Worm (Caenorhabditis elegans) whole organism, young adult: ENCODE measurements around the gene dgk-3.
A peak's percentile ranks its signal among the peaks of the same experiment; 100 is the strongest.

Experiments used
- B0035.1 ChIP-seq: sonication (generic microtip); optimal IDR thresholded peaks from 2 replicates; lab custom pipeline; 2016; ENCODE audit warnings: missing genetic modification characterization, mild to moderate bottlenecking, missing compliant biosample characterization, missing genotype, missing genetic modification reagents
- C17E4.6 ChIP-seq: fragments of 200-800 bp; sonication (Bioruptor generic); IDR thresholded peaks from 2 replicates; pipeline ENCODE4 v1.3.6; 2022; ENCODE audit warnings: missing genetic modification reagents, missing genetic modification characterization, missing compliant biosample characterization
- F10E7.11 ChIP-seq: sonication (generic microtip); optimal IDR thresholded peaks from 2 replicates; lab custom pipeline; 2017; ENCODE audit warnings: mild to moderate bottlenecking, missing genetic modification characterization, moderate library complexity, missing compliant biosample characterization
- F22D6.2 ChIP-seq: sonication (generic microtip); optimal IDR thresholded peaks from 2 replicates; lab custom pipeline; 2016; ENCODE audit warnings: mild to moderate bottlenecking, missing genetic modification characterization, missing compliant biosample characterization
- F23B12.7 ChIP-seq: sonication (generic microtip); optimal IDR thresholded peaks from 2 replicates; lab custom pipeline; 2017; ENCODE audit warnings: missing genetic modification characterization, mild to moderate bottlenecking, missing compliant biosample characterization, antibody characterized with exemption, moderate library complexity; ENCODE audit not compliant: insufficient read depth
- F55B11.4 ChIP-seq: sonication (generic microtip); optimal IDR thresholded peaks from 2 replicates; lab custom pipeline; 2016; ENCODE audit warnings: missing compliant biosample characterization, missing genetic modification characterization, borderline replicate concordance; ENCODE audit not compliant: insufficient read depth
- F57C9.4 ChIP-seq: sonication (generic microtip); optimal IDR thresholded peaks from 2 replicates; lab custom pipeline; 2017; ENCODE audit warnings: mild to moderate bottlenecking, missing genetic modification characterization, missing compliant biosample characterization
- K12H6.12 ChIP-seq: fragments of 200-800 bp; sonication (Bioruptor generic); optimal IDR thresholded peaks from 2 replicates; lab custom pipeline; 2018; ENCODE audit warnings: mild to moderate bottlenecking, missing genetic modification characterization, missing compliant biosample characterization
- T07F8.4 ChIP-seq: sonication (generic microtip); optimal IDR thresholded peaks from 2 replicates; lab custom pipeline; 2016; ENCODE audit warnings: mild to moderate bottlenecking, missing genetic modification characterization, moderate library complexity, missing compliant biosample characterization
- Y67H2A.10 ChIP-seq: fragments of 200-800 bp; sonication (Bioruptor generic); conservative IDR thresholded peaks from 2 replicates; pipeline ENCODE4 v1.3.6; 2022; ENCODE audit warnings: missing genetic modification reagents, missing genetic modification characterization, missing compliant biosample characterization
- Y79H2A.3 ChIP-seq: fragments of 200-800 bp; sonication (Bioruptor generic); conservative IDR thresholded peaks from 2 replicates; pipeline ENCODE4 v1.3.6; 2022; ENCODE audit warnings: missing genetic modification reagents, missing genetic modification characterization, missing compliant biosample characterization
- Y95B8A.8 ChIP-seq: fragments of 200-800 bp; sonication (Bioruptor generic); IDR thresholded peaks from 2 replicates; pipeline ENCODE4 v1.3.6; 2022; ENCODE audit warnings: missing genetic modification reagents, missing genetic modification characterization, missing compliant biosample characterization
- aptf-3 ChIP-seq: fragments of 200-800 bp; sonication (Bioruptor generic); IDR thresholded peaks from 2 replicates; pipeline ENCODE4 v1.3.6; 2022; ENCODE audit warnings: missing genetic modification characterization, missing compliant biosample characterization
- egl-44 ChIP-seq: fragments of 200-800 bp; sonication (Bioruptor generic); IDR thresholded peaks from 2 replicates; pipeline ENCODE4 v1.3.6; 2022; ENCODE audit warnings: missing genetic modification reagents, missing genetic modification characterization, missing compliant biosample characterization
- lag-1 ChIP-seq: fragments of 200-800 bp; sonication (Bioruptor generic); IDR thresholded peaks from 2 replicates; pipeline ENCODE4 v1.3.6; 2022; ENCODE audit warnings: missing genetic modification reagents, missing genetic modification characterization, missing compliant biosample characterization
- let-607 ChIP-seq, 2 experiments: fragments of 200-800 bp in 1 of 2; sonication (Bioruptor generic) in 1 of 2; sonication (generic microtip) in 1 of 2; optimal IDR thresholded peaks; 2 replicates each; lab custom pipeline; 2016 to 2018; ENCODE audit warnings: mild to moderate bottlenecking in 2 of 2, missing compliant biosample characterization in 2 of 2, missing genetic modification characterization in 2 of 2, moderate library complexity in 2 of 2, missing genotype in 1 of 2
- lsy-27 ChIP-seq: sonication (generic microtip); optimal IDR thresholded peaks from 2 replicates; lab custom pipeline; 2017; ENCODE audit warnings: missing genetic modification characterization, mild to moderate bottlenecking, missing compliant biosample characterization, antibody characterized with exemption, missing genotype, borderline replicate concordance; ENCODE audit not compliant: insufficient read depth
- madf-6 ChIP-seq: fragments of 200-800 bp; sonication (Bioruptor generic); IDR thresholded peaks from 2 replicates; pipeline ENCODE4 v1.3.6; 2022; ENCODE audit warnings: missing genetic modification reagents, missing genetic modification characterization, missing compliant biosample characterization
- mes-4 ChIP-seq: sonication (generic microtip); optimal IDR thresholded peaks from 2 replicates; lab custom pipeline; 2016; ENCODE audit warnings: missing genotype, missing genetic modification characterization, missing compliant biosample characterization
- nfya-2 ChIP-seq: fragments of 200-800 bp; sonication (Bioruptor generic); IDR thresholded peaks from 2 replicates; pipeline ENCODE4 v1.3.6; 2022; ENCODE audit warnings: missing genetic modification reagents, missing genetic modification characterization, missing compliant biosample characterization
- nfyb-1 ChIP-seq: fragments of 200-800 bp; sonication (Bioruptor generic); IDR thresholded peaks from 2 replicates; pipeline ENCODE4 v1.3.6; 2022; ENCODE audit warnings: missing genetic modification reagents, missing genetic modification characterization, missing compliant biosample characterization
- nhr-179 ChIP-seq: sonication (generic microtip); optimal IDR thresholded peaks from 2 replicates; lab custom pipeline; 2016; ENCODE audit warnings: mild to moderate bottlenecking, missing genetic modification characterization, missing compliant biosample characterization
- nhr-80 ChIP-seq: sonication (generic microtip); optimal IDR thresholded peaks from 2 replicates; lab custom pipeline; 2016; ENCODE audit warnings: missing genetic modification characterization, missing compliant biosample characterization
- rpc-1 ChIP-seq, 2 experiments: fragments of 150-350 bp in 1 of 2; sonication (generic microtip) in 1 of 2; optimal IDR thresholded peaks; 2 replicates each; lab custom pipeline; 2014 to 2018; ENCODE audit warnings: missing biosample characterization in 1 of 2, missing genetic modification characterization in 1 of 2, missing genetic modification reagents in 1 of 2, missing genotype in 1 of 2
- somi-1 ChIP-seq: fragments of 200-800 bp; sonication (Bioruptor generic); optimal IDR thresholded peaks from 2 replicates; lab custom pipeline; 2018; ENCODE audit warnings: mild to moderate bottlenecking, missing genetic modification characterization, missing compliant biosample characterization
- sptf-2 ChIP-seq: fragments of 200-800 bp; sonication (Bioruptor generic); optimal IDR thresholded peaks from 2 replicates; lab custom pipeline; 2018; ENCODE audit warnings: mild to moderate bottlenecking, missing genetic modification characterization, missing compliant biosample characterization
- unc-130 ChIP-seq: sonication (generic microtip); optimal IDR thresholded peaks from 2 replicates; lab custom pipeline; 2016; ENCODE audit warnings: missing genetic modification reagents, missing genetic modification characterization, missing compliant biosample characterization
- xnd-1 ChIP-seq: sonication (generic microtip); optimal IDR thresholded peaks from 2 replicates; lab custom pipeline; 2016; ENCODE audit warnings: missing genotype, missing genetic modification reagents, missing genetic modification characterization, missing compliant biosample characterization

dgk-3 gene

DNA sequence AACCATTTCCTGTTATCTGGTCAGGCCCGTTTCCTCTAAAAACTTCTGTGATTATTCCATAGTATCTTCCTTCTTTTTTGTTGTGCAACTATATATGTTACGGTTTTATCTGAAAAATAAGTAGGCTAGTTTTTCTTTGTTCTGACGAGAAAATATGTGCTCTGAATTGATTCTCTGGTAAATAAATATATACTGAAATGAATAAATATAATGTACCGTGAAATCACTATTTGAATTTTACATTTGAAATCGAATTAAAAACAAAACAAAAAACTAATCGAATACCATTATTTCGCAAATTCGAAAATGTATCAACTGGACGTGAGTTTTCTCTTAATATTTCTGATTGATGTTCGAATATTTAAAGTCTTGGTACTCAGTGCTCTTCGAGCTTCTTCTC lies 32.3 kb upstream of the dgk-3 start, which contains the start of gene ZK512.10:
TSS of gene ZK512.10 (plus strand) at position 301 of the 400 bp plus-strand sequence.
- TF ChIP-seq F55B11.4 (tag; lab: Kevin White, UChicago) (no peak), sptf-2 (GFP tag; lab: Kevin White, UChicago) (no peak), T07F8.4 (tag; lab: Kevin White, UChicago) (no peak), mes-4 (tag; lab: Kevin White, UChicago) (no peak), B0035.1 (no peak), C17E4.6 (GFP tag; lab: Robert Waterston, UW) (no peak), F22D6.2 (tag; lab: Kevin White, UChicago) (no peak), aptf-3 (GFP tag; lab: Robert Waterston, UW) (no peak), Y95B8A.8 (no peak), F23B12.7 (tag; lab: Kevin White, UChicago) (no peak), lsy-27 (tag; lab: Kevin White, UChicago) (no peak)
- TF ChIP-seq, all 124 proteins: peak for 0

DNA sequence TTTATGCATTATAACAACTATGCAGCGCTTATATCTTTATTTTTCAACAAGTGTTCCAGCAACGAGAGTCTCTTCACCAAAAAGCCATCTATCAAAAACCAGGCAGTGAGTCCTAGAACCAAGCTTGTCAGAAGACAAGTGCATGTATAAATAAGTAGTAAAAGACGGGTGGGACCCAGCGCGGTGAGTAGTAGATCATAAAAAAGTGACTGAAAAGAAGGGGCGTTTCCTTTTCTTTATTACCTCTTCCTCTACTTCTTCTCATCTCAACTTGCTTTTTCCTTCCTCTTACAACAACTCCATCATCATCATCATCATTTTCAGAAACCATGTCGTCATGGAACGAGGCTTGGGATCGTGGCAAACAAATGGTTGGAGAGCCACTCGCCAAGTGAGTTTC lies 26.3 kb upstream of the dgk-3 start, which contains the start of gene eat-4:
TSS of gene eat-4 (plus strand) at position 301 of the 400 bp plus-strand sequence.
- TF ChIP-seq nhr-80 (tag; lab: Kevin White, UChicago) (no peak), madf-6 (GFP tag; lab: Robert Waterston, UW) (no peak), xnd-1 (no peak), let-607 (tag; optimal IDR thresholded peaks at IDR 0.05; lab: Kevin White, UChicago) (no peak)
- TF ChIP-seq, all 124 proteins: peak for 0

DNA sequence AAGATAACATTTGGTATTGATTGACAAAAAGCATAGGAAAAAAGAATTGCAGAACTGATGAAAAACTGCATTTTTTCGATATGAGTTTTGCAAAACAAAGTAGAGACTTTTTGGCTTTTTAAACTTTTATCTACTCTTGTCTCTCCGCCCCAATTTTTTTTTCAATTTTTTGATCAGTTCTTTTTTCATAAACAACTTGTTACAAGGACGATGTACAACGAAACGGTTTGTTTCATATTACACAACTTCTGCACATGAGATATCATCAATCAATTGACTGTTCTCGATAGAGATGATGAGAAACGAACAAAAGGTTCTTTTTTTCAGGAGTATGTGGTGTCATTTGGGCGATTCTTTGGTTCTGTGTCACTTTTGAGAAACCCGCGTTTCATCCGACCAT lies 24.3 kb upstream of the dgk-3 start, which contains the start of gene ZK512.7:
TSS of gene ZK512.7 (minus strand) at position 101 of the 400 bp plus-strand sequence.
- no peak for TF ChIP-seq F57C9.4 (tag; lab: Kevin White, UChicago)
- no peak for TF ChIP-seq unc-130 (GFP tag; lab: Kevin White, UChicago)
- no peak for TF ChIP-seq Y79H2A.3 (GFP tag; lab: Robert Waterston, UW)

ce11 chrIII:9143911-9144310 lies 19.0 kb upstream of the dgk-3 start, which contains the start of gene ZK512.11:
Gene ZK512.11, plus strand, starts transcription at chrIII:9144211.
- TF ChIP-seq nhr-80 (tag; lab: Kevin White, UChicago) (no peak), K12H6.12 (tag; lab: Kevin White, UChicago) (no peak), lag-1 (no peak), T07F8.4 (tag; lab: Kevin White, UChicago) (no peak), nfyb-1 (no peak), nfya-2 (no peak), rpc-1 (optimal IDR thresholded peaks at IDR 0.05; lab: Kevin White, UChicago) (no peak), rpc-1 (tag; optimal IDR thresholded peaks at IDR 0.05; lab: Kevin White, UChicago) (no peak), egl-44 (GFP tag; lab: Robert Waterston, UW) (no peak)
- TF ChIP-seq, all 124 proteins: peak for 0

DNA sequence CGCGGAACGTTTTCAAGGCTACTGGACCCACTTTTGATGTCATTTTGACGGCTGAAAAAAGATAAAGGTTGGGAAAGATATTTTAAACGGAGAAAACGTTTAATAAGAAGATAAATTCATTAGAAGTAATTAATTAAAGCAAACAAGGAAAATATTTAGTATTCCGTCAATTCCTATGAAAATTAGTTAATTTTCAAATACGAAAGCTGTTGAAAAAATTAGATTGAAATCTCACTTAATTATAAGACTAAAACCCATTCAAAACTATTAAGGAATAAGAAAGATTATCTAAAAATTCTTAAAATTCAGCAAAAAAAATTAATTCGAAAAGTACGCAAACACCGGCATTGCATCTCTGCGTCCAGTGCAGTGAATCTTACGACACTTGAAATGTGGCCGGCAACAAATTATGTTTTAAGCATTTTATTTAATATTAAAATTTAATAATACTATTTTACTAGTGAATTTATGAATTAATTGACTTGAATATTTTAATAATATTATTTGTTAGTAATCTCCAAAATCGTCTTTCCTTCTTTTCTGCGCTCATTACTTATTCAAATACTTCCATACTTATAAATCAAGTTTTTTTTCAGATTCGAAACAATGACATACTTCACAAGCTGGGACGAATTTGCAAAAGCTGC lies 18.0 kb upstream of the dgk-3 start, which contains the start of the genes ZK512.2 and ZK512.4:
TSS of gene ZK512.2 (minus strand) at position 51 of the 647 bp plus-strand sequence.
TSS of gene ZK512.4 (plus strand) at position 597 of the 647 bp plus-strand sequence.
- TF ChIP-seq Y67H2A.10: no peak
- TF ChIP-seq let-607 (tag; optimal IDR thresholded peaks at IDR 0.05; lab: Kevin White, UChicago): peak in 1 of 2 experiments; percentile 0
- peak; percentile 55 for TF ChIP-seq F23B12.7 (tag; lab: Kevin White, UChicago)
- no peak for TF ChIP-seq nhr-179 (tag; lab: Kevin White, UChicago)
- no peak for TF ChIP-seq F10E7.11 (tag; lab: Kevin White, UChicago)
- no peak for TF ChIP-seq somi-1 (GFP tag; lab: Kevin White, UChicago)
